Worm (Caenorhabditis elegans) whole organism, early embryonic: ENCODE data around the gene C29F4.3.

ENCODE experiments used
- aly-1 ChIP-seq: sonication (generic microtip); optimal IDR thresholded peaks from 2 replicates; lab custom pipeline; 2016; ENCODE audit warnings: missing genetic modification characterization, missing compliant biosample characterization
- ama-1 ChIP-seq: fragments of 150-350 bp; optimal IDR thresholded peaks from 2 replicates; lab custom pipeline; 2014
- ets-7 ChIP-seq: sonication (generic microtip); optimal IDR thresholded peaks from 2 replicates; lab custom pipeline; 2016; ENCODE audit warnings: missing genotype, missing genetic modification characterization, missing compliant biosample characterization
- hmg-4 ChIP-seq: fragments of 200-800 bp; sonication (Bioruptor generic); optimal IDR thresholded peaks from 2 replicates; lab custom pipeline; 2018; ENCODE audit warnings: mild to moderate bottlenecking, missing genetic modification characterization, missing compliant biosample characterization
- scrt-1 ChIP-seq: fragments of 200-800 bp; sonication (Bioruptor generic); IDR thresholded peaks from 2 replicates; pipeline ENCODE4 v1.3.6; 2022; ENCODE audit warnings: missing genetic modification characterization, missing compliant biosample characterization
- tbx-11 ChIP-seq: fragments of 200-800 bp; sonication (Bioruptor generic); IDR thresholded peaks from 2 replicates; pipeline ENCODE4 v1.3.6; 2022; ENCODE audit warnings: missing genetic modification characterization, missing compliant biosample characterization
- tbx-37 ChIP-seq: fragments of 200-800 bp; sonication (Bioruptor generic); conservative IDR thresholded peaks from 2 replicates; pipeline ENCODE4 v1.3.6; 2022; ENCODE audit warnings: missing genetic modification reagents, missing genetic modification characterization, missing compliant biosample characterization

DNA sequence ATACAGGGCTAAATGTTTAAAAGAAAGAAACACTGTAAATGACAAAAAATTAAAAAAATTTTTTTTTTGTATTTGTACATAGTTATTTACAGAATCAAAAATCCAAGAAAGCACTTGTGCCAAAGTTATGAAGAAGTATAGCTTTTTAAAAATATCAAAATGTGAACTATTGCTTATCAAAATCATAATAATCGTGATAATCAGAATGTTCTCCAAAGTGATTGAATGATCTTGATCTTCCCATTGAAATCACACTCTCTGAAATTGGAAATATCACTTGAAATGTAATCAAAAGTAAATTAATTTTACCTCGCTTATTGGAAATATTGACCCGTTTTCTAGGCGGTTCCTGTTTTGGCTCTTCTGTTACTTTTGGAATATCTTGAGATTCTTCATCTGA is 2.8 kb upstream of the C29F4.3 start:
- TF ChIP-seq scrt-1 (GFP tag; lab: Robert Waterston, UW) (no peak), ets-7 (tag; lab: Kevin White, UChicago) (no peak), tbx-37 (GFP tag; lab: Robert Waterston, UW) (no peak), ama-1 (lab: Kevin White, UChicago) (no peak), aly-1 (tag; lab: Kevin White, UChicago) (no peak), hmg-4 (GFP tag; lab: Kevin White, UChicago) (no peak), tbx-11 (GFP tag; lab: Robert Waterston, UW) (no peak)
